Fruit fly (Drosophila melanogaster) whole organism, embryonic: Measurements from ENCODE around the gene nxf4.

Source experiments
- CG10565 ChIP-seq: fragments of 200-800 bp; sonication (Bioruptor generic); optimal IDR thresholded peaks from 3 replicates; lab custom pipeline; 2016; ENCODE audit warnings: missing biosample characterization, mild to moderate bottlenecking, missing genetic modification characterization
- CG10979 ChIP-seq: fragments of 200-800 bp; sonication (Bioruptor generic); optimal IDR thresholded peaks from 2 replicates; lab custom pipeline; 2018; ENCODE audit warnings: missing biosample characterization, mild to moderate bottlenecking, missing genetic modification characterization, moderate library complexity
- CG11085 ChIP-seq: fragments of 200-800 bp; sonication (Bioruptor generic); IDR thresholded peaks from 2 replicates; pipeline ENCODE4 v1.3.6; 2022; ENCODE audit warnings: missing biosample characterization, missing genetic modification characterization
- CG11696 ChIP-seq: fragments of 200-800 bp; sonication (Bioruptor generic); IDR thresholded peaks from 2 replicates; pipeline ENCODE4 v1.3.6; 2022; ENCODE audit warnings: missing biosample characterization, missing genetic modification characterization
- CG13123 ChIP-seq: fragments of 200-800 bp; sonication (Bioruptor generic); optimal IDR thresholded peaks from 2 replicates; lab custom pipeline; 2016; ENCODE audit warnings: missing biosample characterization, missing genetic modification characterization
- CG13424 ChIP-seq: fragments of 200-800 bp; sonication (Bioruptor generic); optimal IDR thresholded peaks from 2 replicates; lab custom pipeline; 2019; ENCODE audit warnings: missing biosample characterization, mild to moderate bottlenecking, missing genetic modification characterization, moderate library complexity
- CG14441 ChIP-seq: fragments of 200-800 bp; sonication (Bioruptor generic); IDR thresholded peaks from 2 replicates; pipeline ENCODE4 v1.3.6; 2022; ENCODE audit warnings: missing biosample characterization, missing genetic modification characterization
- CG15479 ChIP-seq: fragments of 200-800 bp; sonication (Bioruptor generic); optimal IDR thresholded peaks from 3 replicates; lab custom pipeline; 2019; ENCODE audit warnings: missing biosample characterization, mild to moderate bottlenecking, missing genetic modification characterization, moderate library complexity
- CG1647 ChIP-seq: fragments of 200-800 bp; sonication (Bioruptor generic); optimal IDR thresholded peaks from 3 replicates; lab custom pipeline; 2016; ENCODE audit warnings: missing biosample characterization, missing genetic modification characterization
- CG16813 ChIP-seq: fragments of 200-800 bp; sonication (Bioruptor generic); IDR thresholded peaks from 3 replicates; pipeline ENCODE4 v1.3.6; 2022; ENCODE audit warnings: missing biosample characterization, missing genetic modification characterization; ENCODE audit not compliant: partially characterized antibody
- CG17186 ChIP-seq: fragments of 200-800 bp; sonication (Bioruptor generic); optimal IDR thresholded peaks from 3 replicates; lab custom pipeline; 2017; ENCODE audit warnings: missing biosample characterization, missing genetic modification reagents, missing genetic modification characterization
- CG31388 ChIP-seq: fragments of 200-800 bp; sonication (Bioruptor generic); optimal IDR thresholded peaks from 2 replicates; lab custom pipeline; 2016; ENCODE audit warnings: missing biosample characterization, missing genetic modification characterization
- CG34224 ChIP-seq: fragments of 200-800 bp; sonication (Bioruptor generic); IDR thresholded peaks from 3 replicates; pipeline ENCODE4 v1.3.6; 2022; ENCODE audit warnings: missing biosample characterization, missing genetic modification characterization; ENCODE audit not compliant: partially characterized antibody
- CG6175 ChIP-seq: fragments of 200-800 bp; sonication (Bioruptor generic); IDR thresholded peaks from 3 replicates; pipeline ENCODE4 v1.3.6; 2022; ENCODE audit warnings: missing biosample characterization, missing genetic modification characterization
- CG6654 ChIP-seq: fragments of 200-800 bp; sonication (Bioruptor generic); optimal IDR thresholded peaks from 2 replicates; lab custom pipeline; 2017; ENCODE audit warnings: missing biosample characterization, mild to moderate bottlenecking, missing genetic modification characterization
- CG6765 ChIP-seq: fragments of 200-800 bp; sonication (Bioruptor generic); optimal IDR thresholded peaks from 3 replicates; lab custom pipeline; 2017; ENCODE audit warnings: missing biosample characterization, mild to moderate bottlenecking, missing genetic modification characterization
- CG7357 ChIP-seq: fragments of 200-800 bp; sonication (Bioruptor generic); IDR thresholded peaks from 3 replicates; pipeline ENCODE4 v1.3.6; 2022; ENCODE audit warnings: missing biosample characterization, missing genetic modification characterization
- CG7556 ChIP-seq: fragments of 200-800 bp; sonication (Bioruptor generic); optimal IDR thresholded peaks from 2 replicates; lab custom pipeline; 2017; ENCODE audit warnings: missing biosample characterization, mild to moderate bottlenecking, missing genetic modification characterization
- CG9437 ChIP-seq: fragments of 200-800 bp; sonication (Bioruptor generic); optimal IDR thresholded peaks from 2 replicates; lab custom pipeline; 2018; ENCODE audit warnings: missing biosample characterization, mild to moderate bottlenecking, missing genetic modification characterization
- CTCF ChIP-seq: fragments of 200-800 bp; sonication (Bioruptor generic); optimal IDR thresholded peaks from 2 replicates; lab custom pipeline; 2017; ENCODE audit warnings: missing biosample characterization, mild to moderate bottlenecking, missing genetic modification characterization, moderate library complexity
- CrebB ChIP-seq: fragments of 200-800 bp; sonication (Bioruptor generic); optimal IDR thresholded peaks from 3 replicates; lab custom pipeline; 2018; ENCODE audit warnings: missing biosample characterization, mild to moderate bottlenecking, missing genetic modification characterization
- Dip2 ChIP-seq: fragments of 200-800 bp; sonication (Bioruptor generic); IDR thresholded peaks from 2 replicates; pipeline ENCODE4 v1.3.6; 2022; ENCODE audit warnings: missing biosample characterization, missing genetic modification characterization
- E2f1 ChIP-seq: fragments of 200-800 bp; sonication (Bioruptor generic); IDR thresholded peaks from 2 replicates; pipeline ENCODE4 v1.3.6; 2022; ENCODE audit warnings: missing biosample characterization, missing genetic modification characterization
- Hr3 ChIP-seq: fragments of 200-800 bp; sonication (Bioruptor generic); optimal IDR thresholded peaks from 3 replicates; lab custom pipeline; 2016; ENCODE audit warnings: missing biosample characterization, missing genetic modification characterization
- Hr39 ChIP-seq: fragments of >200 bp; optimal IDR thresholded peaks from 2 replicates; lab custom pipeline; 2017
- Mes4 ChIP-seq: fragments of 200-800 bp; sonication (Bioruptor generic); optimal IDR thresholded peaks from 2 replicates; lab custom pipeline; 2016; ENCODE audit warnings: missing biosample characterization, missing genetic modification characterization
- Opbp ChIP-seq: fragments of 200-800 bp; sonication (Bioruptor generic); IDR thresholded peaks from 3 replicates; pipeline ENCODE4 v1.3.6; 2022; ENCODE audit warnings: missing biosample characterization, missing genetic modification characterization; ENCODE audit not compliant: partially characterized antibody
- Ptx1 ChIP-seq: fragments of 200-800 bp; sonication (Bioruptor generic); IDR thresholded peaks from 2 replicates; pipeline ENCODE4 v1.3.6; 2022; ENCODE audit warnings: missing biosample characterization, missing genetic modification characterization
- Rx ChIP-seq: fragments of 200-800 bp; sonication (Bioruptor generic); IDR thresholded peaks from 2 replicates; pipeline ENCODE4 v1.3.6; 2022; ENCODE audit warnings: missing biosample characterization, missing genetic modification characterization
- al ChIP-seq: fragments of 200-800 bp; sonication (Bioruptor generic); IDR thresholded peaks from 2 replicates; pipeline ENCODE4 v1.3.6; 2022; ENCODE audit warnings: missing biosample characterization, missing genetic modification characterization
- bsh ChIP-seq, 2 experiments: fragments of 200-800 bp; sonication (Bioruptor generic); optimal IDR thresholded peaks; 2 replicates each; lab custom pipeline; 2017 to 2018; ENCODE audit warnings: mild to moderate bottlenecking in 2 of 2, missing biosample characterization in 2 of 2, missing genetic modification characterization in 2 of 2, moderate library complexity in 1 of 2
- chn ChIP-seq: fragments of 200-800 bp; sonication (Bioruptor generic); optimal IDR thresholded peaks from 2 replicates; lab custom pipeline; 2016; ENCODE audit warnings: missing biosample characterization, missing genetic modification characterization
- da ChIP-seq: fragments of 200-800 bp; sonication (Bioruptor generic); optimal IDR thresholded peaks from 2 replicates; lab custom pipeline; 2016; ENCODE audit warnings: missing biosample characterization, missing genetic modification characterization
- dan ChIP-seq: fragments of 200-800 bp; sonication (Bioruptor generic); IDR thresholded peaks from 2 replicates; pipeline ENCODE4 v1.3.6; 2022; ENCODE audit warnings: missing biosample characterization, missing genetic modification characterization
- dm ChIP-seq: fragments of 200-800 bp; sonication (Bioruptor generic); optimal IDR thresholded peaks from 3 replicates; lab custom pipeline; 2016; ENCODE audit warnings: missing biosample characterization, missing genetic modification characterization
- gcm ChIP-seq: fragments of 200-800 bp; sonication (Bioruptor generic); optimal IDR thresholded peaks from 2 replicates; lab custom pipeline; 2019; ENCODE audit warnings: missing biosample characterization, mild to moderate bottlenecking, missing genetic modification characterization, moderate library complexity
- her ChIP-seq: fragments of 200-800 bp; sonication (Bioruptor generic); optimal IDR thresholded peaks from 2 replicates; lab custom pipeline; 2016; ENCODE audit warnings: missing biosample characterization, missing genetic modification characterization
- lmd ChIP-seq: fragments of 200-800 bp; sonication (Bioruptor generic); IDR thresholded peaks from 2 replicates; pipeline ENCODE4 v1.3.6; 2022; ENCODE audit warnings: missing biosample characterization, missing genetic modification characterization
- lov ChIP-seq, 2 experiments: fragments of 200-800 bp in 1 of 2; fragments of >200 bp in 1 of 2; sonication (Bioruptor generic) in 1 of 2; IDR thresholded peaks in 1 of 2; optimal IDR thresholded peaks in 1 of 2; 2 replicates in 1 of 2; 3 replicates in 1 of 2; pipeline versions ENCODE4 v1.3.6 to Lab custom; 2017 to 2022; ENCODE audit warnings: missing biosample characterization in 1 of 2, missing genetic modification characterization in 1 of 2
- nau ChIP-seq: fragments of 200-800 bp; sonication (Bioruptor generic); optimal IDR thresholded peaks from 3 replicates; lab custom pipeline; 2017; ENCODE audit warnings: missing biosample characterization, mild to moderate bottlenecking, missing genetic modification characterization, missing genetic modification reagents
- shn ChIP-seq: fragments of 200-800 bp; sonication (Bioruptor generic); optimal IDR thresholded peaks from 3 replicates; lab custom pipeline; 2016; ENCODE audit warnings: missing biosample characterization, missing genetic modification characterization
- sisA ChIP-seq: fragments of 200-800 bp; sonication (Bioruptor generic); IDR thresholded peaks from 2 replicates; pipeline ENCODE4 v1.3.6; 2022; ENCODE audit warnings: missing biosample characterization, missing genetic modification characterization
- sob ChIP-seq: fragments of 200-800 bp; sonication (Bioruptor generic); IDR thresholded peaks from 2 replicates; pipeline ENCODE4 v1.3.6; 2022; ENCODE audit warnings: missing biosample characterization, missing genetic modification characterization
- sug ChIP-seq: fragments of 200-800 bp; optimal IDR thresholded peaks from 2 replicates; lab custom pipeline; 2019; ENCODE audit warnings: missing biosample characterization, mild to moderate bottlenecking, missing genetic modification characterization, moderate library complexity
- tll ChIP-seq, 2 experiments: fragments of 200-800 bp in 1 of 2; fragments of >200 bp in 1 of 2; sonication (Bioruptor generic) in 1 of 2; optimal IDR thresholded peaks; 2 replicates each; lab custom pipeline; 2017 to 2019; ENCODE audit warnings: missing biosample characterization in 2 of 2, missing genetic modification characterization in 2 of 2, mild to moderate bottlenecking in 1 of 2, moderate library complexity in 1 of 2
- vvl ChIP-seq: fragments of 200-800 bp; sonication (Bioruptor generic); IDR thresholded peaks from 2 replicates; pipeline ENCODE4 v1.3.6; 2022; ENCODE audit warnings: missing biosample characterization, missing genetic modification characterization
- wek ChIP-seq: fragments of 200-800 bp; sonication (Bioruptor generic); optimal IDR thresholded peaks from 3 replicates; lab custom pipeline; 2018; ENCODE audit warnings: missing biosample characterization, mild to moderate bottlenecking, missing genetic modification characterization, moderate library complexity
- z ChIP-seq: fragments of 200-800 bp; sonication (Bioruptor generic); IDR thresholded peaks from 3 replicates; pipeline ENCODE4 v1.3.6; 2022; ENCODE audit warnings: missing biosample characterization, missing genetic modification characterization
- zen ChIP-seq: fragments of 200-800 bp; sonication (Bioruptor generic); optimal IDR thresholded peaks from 3 replicates; lab custom pipeline; 2018; ENCODE audit warnings: missing biosample characterization, mild to moderate bottlenecking, missing genetic modification characterization, moderate library complexity
- zen2 ChIP-seq: fragments of 200-800 bp; sonication (Bioruptor generic); IDR thresholded peaks from 3 replicates; pipeline ENCODE4 v1.3.6; 2022; ENCODE audit warnings: missing biosample characterization, missing genetic modification characterization; ENCODE audit not compliant: partially characterized antibody
- zfh1 ChIP-seq: fragments of 200-800 bp; sonication (Bioruptor generic); IDR thresholded peaks from 3 replicates; pipeline ENCODE4 v1.3.6; 2022; ENCODE audit warnings: missing biosample characterization, missing genetic modification characterization

nxf4 gene

DNA sequence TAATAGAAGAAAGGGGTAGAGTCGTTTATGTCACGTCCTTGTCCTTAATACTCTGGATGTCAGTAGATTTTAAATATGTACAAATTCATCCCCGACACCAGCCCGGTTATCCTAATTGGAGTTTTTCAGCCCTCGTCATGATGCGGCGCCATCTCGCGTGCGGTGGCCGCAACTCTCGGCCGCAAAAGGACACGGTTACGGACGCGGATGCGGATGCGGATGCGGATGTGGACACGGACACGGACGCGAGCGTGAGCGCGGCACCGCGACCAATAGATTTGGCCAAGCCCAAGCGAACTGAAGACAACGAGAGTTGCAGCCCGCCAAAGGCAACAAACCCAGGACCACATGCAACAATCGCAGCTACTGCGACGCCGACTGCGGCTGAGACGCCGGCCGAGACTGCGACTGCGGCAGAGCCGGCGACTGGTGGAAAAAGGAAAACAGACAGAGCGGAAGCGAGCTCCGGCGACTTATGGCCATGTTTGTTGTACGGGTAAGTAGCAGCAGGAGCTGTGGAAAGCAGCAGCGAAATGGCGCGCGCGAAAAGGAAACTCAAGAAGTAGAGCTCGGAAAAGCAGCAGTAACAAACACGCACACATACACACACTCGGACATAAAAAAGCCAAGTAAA is 42.0 kb upstream of the nxf4 start, which contains the start of gene CG42544 (continued):
- TF ChIP-seq tll (GFP tag; optimal IDR thresholded peaks at IDR 0.05; lab: Kevin White, UChicago), result no peak
- no peak for TF ChIP-seq Ptx1 (GFP tag; lab: Robert Waterston, UW)
- no peak for TF ChIP-seq nau
- no peak for TF ChIP-seq CG31388 (GFP tag; lab: Kevin White, UChicago)
- no peak for TF ChIP-seq CG17186
- TF ChIP-seq E2f1 (GFP tag; lab: Robert Waterston, UW), result no peak
- TF ChIP-seq Dip2 (GFP tag; lab: Robert Waterston, UW), result no peak
- TF ChIP-seq Mes4, result no peak
- no peak for TF ChIP-seq CG6175 (GFP tag; lab: Robert Waterston, UW)
- TF ChIP-seq zen2 (GFP tag; lab: Robert Waterston, UW), result no peak
- TF ChIP-seq chn (GFP tag; lab: Kevin White, UChicago), result no peak
- no peak for TF ChIP-seq CrebB (tag; lab: Kevin White, UChicago)
- no peak for TF ChIP-seq wek (GFP tag; lab: Kevin White, UChicago)
- TF ChIP-seq CG16813, result no peak
- no peak for TF ChIP-seq CG9437 (GFP tag; lab: Kevin White, UChicago)
- TF ChIP-seq CG11085, result 0 out of 2 replicates have a peak, but pooled peaks have one; percentile 7
- no peak for TF ChIP-seq CG10565 (GFP tag; lab: Kevin White, UChicago)
- TF ChIP-seq CG13424, result no peak
- TF ChIP-seq vvl, result no peak
- no peak for TF ChIP-seq sisA (GFP tag; lab: Robert Waterston, UW)
- TF ChIP-seq dan, result 0 out of 2 replicates have a peak, but pooled peaks have one; percentile 28
- TF ChIP-seq Hr3 (GFP tag; lab: Kevin White, UChicago), result no peak
- TF ChIP-seq CG10979, result no peak
- TF ChIP-seq CG6765, result no peak
- TF ChIP-seq sob (GFP tag; lab: Robert Waterston, UW), result no peak
- TF ChIP-seq CTCF, result peak; percentile 80
- no peak for TF ChIP-seq CG13123 (GFP tag; lab: Kevin White, UChicago)
- no peak for TF ChIP-seq zen
- TF ChIP-seq bsh (GFP tag; optimal IDR thresholded peaks at IDR 0.05; lab: Kevin White, UChicago), result no peak
- TF ChIP-seq CG1647, result no peak
- TF ChIP-seq CG14441, result no peak
- TF ChIP-seq sug (tag; lab: Kevin White, UChicago), result no peak
- TF ChIP-seq lov (optimal IDR thresholded peaks at IDR 0.05; lab: Kevin White, UChicago), result no peak
- 0 out of 3 replicates have a peak, but pooled peaks have one; percentile 46 for TF ChIP-seq lov (GFP tag; IDR thresholded peaks at IDR 0.05; lab: Robert Waterston, UW)
- TF ChIP-seq gcm (GFP tag; lab: Kevin White, UChicago), result no peak
- no peak for TF ChIP-seq CG34224 (GFP tag; lab: Robert Waterston, UW)
- no peak for TF ChIP-seq CG7357
- no peak for TF ChIP-seq CG6654 (GFP tag; lab: Kevin White, UChicago)
- no peak for TF ChIP-seq al (GFP tag; lab: Robert Waterston, UW)
- TF ChIP-seq Rx, result no peak
- TF ChIP-seq z (GFP tag; lab: Robert Waterston, UW), result no peak
- peak; percentile 98 for TF ChIP-seq Hr39 (lab: Kevin White, UChicago)
- no peak for TF ChIP-seq Opbp (GFP tag; lab: Robert Waterston, UW)
- TF ChIP-seq da (GFP tag; lab: Kevin White, UChicago), result no peak
- no peak for TF ChIP-seq CG11696
- no peak for TF ChIP-seq her (GFP tag; lab: Kevin White, UChicago)
- TF ChIP-seq lmd, result no peak
- TF ChIP-seq zfh1 (GFP tag; lab: Robert Waterston, UW), result no peak
- TF ChIP-seq shn (GFP tag; lab: Kevin White, UChicago), result no peak
- no peak for TF ChIP-seq CG15479
- no peak for TF ChIP-seq CG7556 (GFP tag; lab: Kevin White, UChicago)
- TF ChIP-seq dm (GFP tag; lab: Kevin White, UChicago), result no peak
